Worm (Caenorhabditis elegans) whole organism, L4/young adult: ENCODE results near the gene Y39B6A.29.

ENCODE experiments used
- W03F9.2 ChIP-seq: fragments of 150-350 bp; optimal IDR thresholded peaks from 2 replicates; lab custom pipeline; 2014; ENCODE audit warnings: missing biosample characterization, missing genetic modification characterization
- dao-5 ChIP-seq: sonication (generic microtip); optimal IDR thresholded peaks from 2 replicates; lab custom pipeline; 2016; ENCODE audit warnings: missing genotype, missing genetic modification characterization, moderate library complexity, missing compliant biosample characterization
- him-1 ChIP-seq: sonication (generic microtip); optimal IDR thresholded peaks from 2 replicates; lab custom pipeline; 2016; ENCODE audit warnings: missing genotype, missing genetic modification reagents, missing genetic modification characterization, missing compliant biosample characterization

- TF ChIP-seq him-1 (tag; lab: Kevin White, UChicago) (no peak), W03F9.2 (tag; lab: Kevin White, UChicago) (no peak), dao-5 (tag; lab: Kevin White, UChicago) (no peak)
These were observed 38.5 kb downstream of the Y39B6A.29 start for ce11 chrV:18986103-18986502.
